Fruit fly (Drosophila melanogaster) whole organism, embryonic: ENCODE measurements around the gene CG31244.

Experiments used
- Atf-2 ChIP-seq: fragments of 200-800 bp; sonication (Bioruptor generic); optimal IDR thresholded peaks from 2 replicates; lab custom pipeline; 2016; ENCODE audit warnings: missing biosample characterization, missing genetic modification characterization
- Atf6 ChIP-seq: fragments of 200-800 bp; sonication (Bioruptor generic); IDR thresholded peaks from 2 replicates; pipeline ENCODE4 v1.3.6; 2022; ENCODE audit warnings: missing biosample characterization, missing genetic modification characterization
- Awh ChIP-seq: fragments of 200-800 bp; sonication (Bioruptor generic); IDR thresholded peaks from 2 replicates; pipeline ENCODE4, ENCODE4 v1.3.6; 2022; ENCODE audit warnings: missing biosample characterization, missing genetic modification characterization
- CG10209 ChIP-seq: fragments of 200-800 bp; sonication (Bioruptor generic); optimal IDR thresholded peaks from 3 replicates; lab custom pipeline; 2017; ENCODE audit warnings: missing biosample characterization, mild to moderate bottlenecking, missing genetic modification characterization, missing genetic modification reagents
- CG10321 ChIP-seq: fragments of 200-800 bp; sonication (Bioruptor generic); IDR thresholded peaks from 2 replicates; pipeline ENCODE4 v1.3.6; 2022; ENCODE audit warnings: missing biosample characterization, missing genetic modification characterization
- CG10543 ChIP-seq: fragments of 200-800 bp; sonication (Bioruptor generic); optimal IDR thresholded peaks from 3 replicates; lab custom pipeline; 2017; ENCODE audit warnings: missing biosample characterization, mild to moderate bottlenecking, missing genetic modification characterization, moderate library complexity
- CG11247 ChIP-seq: fragments of 200-800 bp; sonication (Bioruptor generic); IDR thresholded peaks from 2 replicates; pipeline ENCODE4 v1.3.6; 2022; ENCODE audit warnings: missing biosample characterization, missing genetic modification characterization
- CG12219 ChIP-seq: fragments of 200-800 bp; sonication (Bioruptor generic); optimal IDR thresholded peaks from 3 replicates; lab custom pipeline; 2018; ENCODE audit warnings: missing biosample characterization, mild to moderate bottlenecking, missing genetic modification characterization
- CG12744 ChIP-seq: fragments of 200-800 bp; sonication (Bioruptor generic); optimal IDR thresholded peaks from 2 replicates; lab custom pipeline; 2016; ENCODE audit warnings: missing biosample characterization, missing genetic modification characterization
- CG13287 ChIP-seq: fragments of 200-800 bp; sonication (Bioruptor generic); IDR thresholded peaks from 2 replicates; pipeline ENCODE4 v1.3.6; 2022; ENCODE audit warnings: missing biosample characterization, missing genetic modification characterization; ENCODE audit not compliant: partially characterized antibody
- CG13424 ChIP-seq: fragments of 200-800 bp; sonication (Bioruptor generic); optimal IDR thresholded peaks from 2 replicates; lab custom pipeline; 2019; ENCODE audit warnings: missing biosample characterization, mild to moderate bottlenecking, missing genetic modification characterization, moderate library complexity
- CG15073 ChIP-seq: fragments of 200-800 bp; sonication (Bioruptor generic); optimal IDR thresholded peaks from 2 replicates; lab custom pipeline; 2016; ENCODE audit warnings: missing biosample characterization, missing genetic modification characterization
- CG17359 ChIP-seq: fragments of 200-800 bp; sonication (Bioruptor generic); optimal IDR thresholded peaks from 3 replicates; lab custom pipeline; 2018; ENCODE audit warnings: missing biosample characterization, mild to moderate bottlenecking, missing genetic modification characterization, moderate library complexity
- CG17361 ChIP-seq: fragments of 200-800 bp; sonication (Bioruptor generic); IDR thresholded peaks from 3 replicates; pipeline ENCODE4 v1.3.6; 2022; ENCODE audit warnings: missing biosample characterization, missing genetic modification characterization
- CG17612 ChIP-seq: fragments of 200-800 bp; sonication (Bioruptor generic); IDR thresholded peaks from 2 replicates; pipeline ENCODE4 v1.3.6; 2022; ENCODE audit warnings: missing biosample characterization, missing genetic modification characterization
- CG2875 ChIP-seq: fragments of 200-800 bp; sonication (Bioruptor generic); optimal IDR thresholded peaks from 2 replicates; lab custom pipeline; 2017; ENCODE audit warnings: missing biosample characterization, mild to moderate bottlenecking, missing genetic modification characterization, missing genetic modification reagents
- CG42726 ChIP-seq: fragments of 200-800 bp; sonication (Bioruptor generic); IDR thresholded peaks from 2 replicates; pipeline ENCODE4 v1.3.6; 2022; ENCODE audit warnings: missing biosample characterization, missing genetic modification characterization; ENCODE audit not compliant: partially characterized antibody
- CG4730 ChIP-seq: fragments of 200-800 bp; sonication (Bioruptor generic); IDR thresholded peaks from 2 replicates; pipeline ENCODE4 v1.3.6; 2022; ENCODE audit warnings: missing biosample characterization, missing genetic modification characterization
- CG5953 ChIP-seq: fragments of 200-800 bp; sonication (Bioruptor generic); IDR thresholded peaks from 2 replicates; pipeline ENCODE4 v1.3.6; 2022; ENCODE audit warnings: missing biosample characterization, missing genetic modification characterization
- CG9876 ChIP-seq: fragments of 200-800 bp; sonication (Bioruptor generic); optimal IDR thresholded peaks from 2 replicates; lab custom pipeline; 2016; ENCODE audit warnings: missing biosample characterization, missing genetic modification characterization
- Deaf1 ChIP-seq: fragments of 200-800 bp; optimal IDR thresholded peaks from 3 replicates; lab custom pipeline; 2019; ENCODE audit warnings: missing biosample characterization, mild to moderate bottlenecking, missing genetic modification characterization, moderate library complexity
- Hr78 ChIP-seq, 2 experiments: fragments of 200-800 bp in 1 of 2; fragments of >200 bp in 1 of 2; sonication (Bioruptor generic) in 1 of 2; optimal IDR thresholded peaks; 2 replicates each; lab custom pipeline; 2017 to 2019; ENCODE audit warnings: missing biosample characterization in 2 of 2, missing genetic modification characterization in 2 of 2, mild to moderate bottlenecking in 1 of 2, moderate library complexity in 1 of 2
- MESR4 ChIP-seq: fragments of 200-800 bp; sonication (Bioruptor generic); optimal IDR thresholded peaks from 2 replicates; lab custom pipeline; 2018; ENCODE audit warnings: missing biosample characterization, mild to moderate bottlenecking, missing genetic modification characterization, moderate library complexity
- MTF-1 ChIP-seq: fragments of 200-800 bp; sonication (Bioruptor generic); optimal IDR thresholded peaks from 2 replicates; lab custom pipeline; 2018; ENCODE audit warnings: missing biosample characterization, mild to moderate bottlenecking, missing genetic modification characterization, borderline replicate concordance
- Med ChIP-seq: fragments of 200-800 bp; sonication (Bioruptor generic); peaks from one replicate; lab custom pipeline; 2016; ENCODE audit warnings: missing biosample characterization, missing genetic modification characterization, mild to moderate bottlenecking, inconsistent platforms, moderate library complexity
- Meics ChIP-seq: fragments of 200-800 bp; sonication (Bioruptor generic); optimal IDR thresholded peaks from 2 replicates; lab custom pipeline; 2017; ENCODE audit warnings: missing biosample characterization, mild to moderate bottlenecking, missing genetic modification characterization
- Myb ChIP-seq: fragments of 200-800 bp; sonication (Bioruptor generic); optimal IDR thresholded peaks from 2 replicates; lab custom pipeline; 2016; ENCODE audit warnings: missing biosample characterization, missing genetic modification characterization
- Nf-YC ChIP-seq: fragments of 200-800 bp; optimal IDR thresholded peaks from 3 replicates; lab custom pipeline; 2019; ENCODE audit warnings: missing biosample characterization, mild to moderate bottlenecking, missing genetic modification characterization, moderate library complexity
- Oli ChIP-seq: fragments of 200-800 bp; sonication (Bioruptor generic); optimal IDR thresholded peaks from 2 replicates; lab custom pipeline; 2018; ENCODE audit warnings: missing biosample characterization, mild to moderate bottlenecking, missing genetic modification characterization, moderate library complexity
- Rfx ChIP-seq: fragments of 200-800 bp; sonication (Bioruptor generic); IDR thresholded peaks from 2 replicates; pipeline ENCODE4 v1.3.6; 2022; ENCODE audit warnings: missing biosample characterization, missing genetic modification characterization
- Sin3A ChIP-seq: fragments of >200 bp; optimal IDR thresholded peaks from 2 replicates; lab custom pipeline; 2018
- Six4 ChIP-seq: fragments of 200-800 bp; sonication (Bioruptor generic); optimal IDR thresholded peaks from 2 replicates; lab custom pipeline; 2016; ENCODE audit warnings: missing biosample characterization, missing genetic modification characterization
- Spps ChIP-seq: fragments of 200-800 bp; sonication (Bioruptor generic); optimal IDR thresholded peaks from 2 replicates; lab custom pipeline; 2018; ENCODE audit warnings: missing biosample characterization, mild to moderate bottlenecking, missing genetic modification characterization
- abd-A ChIP-seq: fragments of 200-800 bp; sonication (Bioruptor generic); optimal IDR thresholded peaks from 3 replicates; lab custom pipeline; 2019; ENCODE audit warnings: missing biosample characterization, mild to moderate bottlenecking, missing genetic modification characterization, moderate library complexity
- ase ChIP-seq: fragments of 200-800 bp; sonication (Bioruptor generic); IDR thresholded peaks from 3 replicates; pipeline ENCODE4 v1.3.6; 2022; ENCODE audit warnings: missing biosample characterization, missing genetic modification characterization
- btn ChIP-seq: fragments of 200-800 bp; sonication (Bioruptor generic); optimal IDR thresholded peaks from 2 replicates; lab custom pipeline; 2016; ENCODE audit warnings: missing biosample characterization, missing genetic modification characterization
- da ChIP-seq: fragments of 200-800 bp; sonication (Bioruptor generic); optimal IDR thresholded peaks from 2 replicates; lab custom pipeline; 2016; ENCODE audit warnings: missing biosample characterization, missing genetic modification characterization
- emc ChIP-seq: fragments of 200-800 bp; sonication (Bioruptor generic); optimal IDR thresholded peaks from 2 replicates; lab custom pipeline; 2016; ENCODE audit warnings: missing biosample characterization, missing genetic modification characterization
- gcm ChIP-seq: fragments of 200-800 bp; sonication (Bioruptor generic); optimal IDR thresholded peaks from 2 replicates; lab custom pipeline; 2019; ENCODE audit warnings: missing biosample characterization, mild to moderate bottlenecking, missing genetic modification characterization, moderate library complexity
- hth ChIP-seq: fragments of >200 bp; optimal IDR thresholded peaks from 2 replicates; lab custom pipeline; 2017; ENCODE audit warnings: inconsistent platforms
- ind ChIP-seq: fragments of 200-800 bp; sonication (Bioruptor generic); optimal IDR thresholded peaks from 3 replicates; lab custom pipeline; 2016; ENCODE audit warnings: missing biosample characterization, missing genetic modification characterization
- lbe ChIP-seq: fragments of 200-800 bp; sonication (Bioruptor generic); optimal IDR thresholded peaks from 2 replicates; lab custom pipeline; 2016; ENCODE audit warnings: missing biosample characterization, mild to moderate bottlenecking, missing genetic modification characterization
- lola ChIP-seq, 3 experiments: fragments of >200 bp in 2 of 3; fragments of 200-800 bp in 1 of 3; sonication (Bioruptor generic) in 1 of 3; optimal IDR thresholded peaks; 2 replicates each; lab custom pipeline; 2017 to 2019; ENCODE audit warnings: missing biosample characterization in 3 of 3, missing genetic modification characterization in 3 of 3, mild to moderate bottlenecking in 1 of 3, moderate library complexity in 1 of 3
- nerfin-2 ChIP-seq: fragments of 200-800 bp; sonication (Bioruptor generic); IDR thresholded peaks from 2 replicates; pipeline ENCODE4 v1.3.6; 2022; ENCODE audit warnings: missing biosample characterization, missing genetic modification characterization; ENCODE audit not compliant: partially characterized antibody
- pan ChIP-seq, 4 experiments: fragments of >200 bp in 3 of 4; fragments of 200-800 bp in 1 of 4; sonication (Bioruptor generic) in 1 of 4; optimal IDR thresholded peaks in 3 of 4; IDR thresholded peaks in 1 of 4; 2 replicates each; pipeline versions ENCODE4 v1.3.6 to Lab custom; 2017 to 2022; ENCODE audit warnings: missing biosample characterization in 2 of 4, missing genetic modification characterization in 2 of 4, mixed read lengths in 1 of 4
- sens ChIP-seq: fragments of 200-800 bp; sonication (Bioruptor generic); peaks from one replicate; lab custom pipeline; 2016; ENCODE audit warnings: missing biosample characterization, missing genetic modification characterization
- shn ChIP-seq: fragments of 200-800 bp; sonication (Bioruptor generic); optimal IDR thresholded peaks from 3 replicates; lab custom pipeline; 2016; ENCODE audit warnings: missing biosample characterization, missing genetic modification characterization
- slbo ChIP-seq: fragments of 200-800 bp; sonication (Bioruptor generic); IDR thresholded peaks from 2 replicates; pipeline ENCODE4 v1.3.6; 2022; ENCODE audit warnings: missing biosample characterization, missing genetic modification characterization
- tin ChIP-seq: fragments of 200-800 bp; sonication (Bioruptor generic); optimal IDR thresholded peaks from 3 replicates; lab custom pipeline; 2016; ENCODE audit warnings: missing biosample characterization, missing genetic modification characterization
- tup ChIP-seq: fragments of 200-800 bp; sonication (Bioruptor generic); optimal IDR thresholded peaks from 2 replicates; lab custom pipeline; 2016; ENCODE audit warnings: missing biosample characterization, mild to moderate bottlenecking, missing genetic modification characterization, moderate library complexity
- yki ChIP-seq: fragments of >200 bp; optimal IDR thresholded peaks from 3 replicates; lab custom pipeline; 2018

CG31244 gene

DNA sequence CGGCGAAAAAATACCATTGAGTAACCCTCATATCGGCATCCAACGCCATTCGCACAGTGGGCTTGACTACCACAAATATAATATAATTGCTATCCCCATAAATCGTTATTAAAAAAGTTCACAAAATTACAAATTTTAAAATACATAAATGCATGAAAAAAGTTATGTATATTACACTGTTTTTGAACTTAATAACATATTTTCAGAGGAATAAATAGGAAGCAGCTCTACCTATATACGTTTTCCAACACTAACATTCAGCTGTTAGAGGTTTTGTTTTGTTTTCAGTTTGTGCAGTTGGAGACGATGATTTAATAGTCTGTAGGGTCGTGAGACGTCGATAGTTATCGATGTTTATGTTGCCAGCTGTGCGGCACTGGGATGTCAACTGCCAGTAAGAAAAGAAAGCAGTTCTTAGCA is 4.7 kb upstream of the CG31244 start, which contains the start of the genes Ino80 and Aptx (continued):
- TF ChIP-seq Atf-2 (peak; percentile 89), yki (no peak), lbe (GFP tag; lab: Kevin White, UChicago) (peak; percentile 78), Myb (peak; percentile 87), tup (peak; percentile 83), CG42726 (GFP tag; lab: Robert Waterston, UW) (peak; percentile 96), slbo (GFP tag; lab: Robert Waterston, UW) (peak; percentile 98), MESR4 (GFP tag; lab: Kevin White, UChicago) (peak; percentile 8), Atf6 (peak; percentile 93), CG17359 (tag; lab: Kevin White, UChicago) (peak; percentile 93), Sin3A (peak; percentile 96), Oli (tag; lab: Kevin White, UChicago) (peak; percentile 92), CG12219 (GFP tag; lab: Kevin White, UChicago) (peak; percentile 73), sens (GFP tag; lab: Kevin White, UChicago) (peak; percentile 98), Spps (tag; lab: Kevin White, UChicago) (peak; percentile 84), CG10209 (GFP tag; lab: Kevin White, UChicago) (peak; percentile 92), Hr78 (GFP tag; optimal IDR thresholded peaks at IDR 0.05; lab: Kevin White, UChicago) (no peak), CG11247 (GFP tag; lab: Robert Waterston, UW) (peak; percentile 92), Six4 (peak; percentile 94), da (GFP tag; lab: Kevin White, UChicago) (peak; percentile 79), gcm (GFP tag; lab: Kevin White, UChicago) (no peak), CG5953 (GFP tag; lab: Robert Waterston, UW) (peak; percentile 85), ase (GFP tag; lab: Robert Waterston, UW) (peak; percentile 92), CG17612 (GFP tag; lab: Robert Waterston, UW) (peak; percentile 75), CG12744 (peak; percentile 87), MTF-1 (GFP tag; lab: Kevin White, UChicago) (peak; percentile 78), lola (GFP tag; optimal IDR thresholded peaks at IDR 0.05; lab: Kevin White, UChicago) (peak in 1 of 3 experiments; percentile 95), Nf-YC (tag; lab: Kevin White, UChicago) (no peak), CG13287 (GFP tag; lab: Robert Waterston, UW) (peak; percentile 91), CG15073 (peak; percentile 73), btn (peak; percentile 62), abd-A (tag; lab: Kevin White, UChicago) (no peak), CG10543 (GFP tag; lab: Kevin White, UChicago) (peak; percentile 92), tin (GFP tag; lab: Kevin White, UChicago) (peak; percentile 96), CG10321 (GFP tag; lab: Robert Waterston, UW) (peak; percentile 28; the same call in 1 of the 2 replicates), CG4730 (GFP tag; lab: Robert Waterston, UW) (peak; percentile 92), ind (GFP tag; lab: Kevin White, UChicago) (peak; percentile 95), Deaf1 (no peak), CG2875 (peak; percentile 69), CG13424 (peak; percentile 94), pan (optimal IDR thresholded peaks at IDR 0.05; lab: Kevin White, UChicago) (no peak), pan (GFP tag; optimal IDR thresholded peaks at IDR 0.05 in 1 of 2, IDR thresholded peaks at IDR 0.05 in 1 of 2) (peak in 1 of 2 experiments; percentile 95), shn (GFP tag; lab: Kevin White, UChicago) (peak; percentile 94), hth (lab: Kevin White, UChicago) (no peak), Meics (GFP tag; lab: Kevin White, UChicago) (peak; percentile 92), Med (GFP tag; lab: Kevin White, UChicago) (peak; percentile 98), Rfx (GFP tag; lab: Robert Waterston, UW) (peak; percentile 95), CG9876 (GFP tag; lab: Kevin White, UChicago) (peak; percentile 86), Awh (GFP tag; lab: Robert Waterston, UW) (peak; percentile 91), CG17361 (no peak; the same call in 1 of the 3 replicates), nerfin-2 (GFP tag; lab: Robert Waterston, UW) (peak; percentile 91), emc (peak; percentile 77)
